Worm (Caenorhabditis elegans) whole organism, L4 larva: ENCODE data around the gene F10E7.2.
A peak's percentile ranks its signal among the peaks of the same experiment; 100 is the strongest.

ENCODE experiments used
- F10B5.3 ChIP-seq: sonication (generic microtip); optimal IDR thresholded peaks from 2 replicates; lab custom pipeline; 2016; ENCODE audit warnings: mild to moderate bottlenecking, missing genetic modification characterization, missing compliant biosample characterization
- F49E8.2 ChIP-seq: sonication (generic microtip); optimal IDR thresholded peaks from 2 replicates; lab custom pipeline; 2016; ENCODE audit warnings: missing compliant biosample characterization, mild to moderate bottlenecking, missing genetic modification characterization, borderline replicate concordance
- Y105C5A.15 ChIP-seq: fragments of 200-800 bp; sonication (Bioruptor generic); IDR thresholded peaks from 2 replicates; pipeline ENCODE4 v1.3.6; 2022; ENCODE audit warnings: missing genetic modification characterization, missing compliant biosample characterization
- aha-1 ChIP-seq: fragments of 150-350 bp; peaks from one replicate; lab custom pipeline; 2014; ENCODE audit warnings: missing biosample characterization, missing genetic modification characterization
- arid-1 ChIP-seq: fragments of 200-800 bp; sonication (Bioruptor generic); conservative IDR thresholded peaks from 2 replicates; pipeline ENCODE4 v1.3.6; 2022; ENCODE audit warnings: missing genetic modification reagents, missing genetic modification characterization, missing compliant biosample characterization
- attf-4 ChIP-seq: sonication (generic microtip); optimal IDR thresholded peaks from 3 replicates; lab custom pipeline; 2017; ENCODE audit warnings: missing biosample characterization, missing genetic modification characterization
- ceh-20 ChIP-seq: fragments of 200-800 bp; sonication (Bioruptor generic); IDR thresholded peaks from 2 replicates; pipeline ENCODE4 v1.3.6; 2022; ENCODE audit warnings: missing genetic modification reagents, missing genetic modification characterization, missing compliant biosample characterization
- ceh-44 ChIP-seq: fragments of 200-800 bp; sonication (Bioruptor generic); IDR thresholded peaks from 2 replicates; pipeline ENCODE4 v1.3.6; 2022; ENCODE audit warnings: missing genetic modification reagents, missing genetic modification characterization, missing compliant biosample characterization
- ceh-82 ChIP-seq: sonication (generic microtip); optimal IDR thresholded peaks from 2 replicates; lab custom pipeline; 2017; ENCODE audit warnings: missing biosample characterization, missing genetic modification characterization
- ces-1 ChIP-seq: fragments of 150-350 bp; sonication (generic microtip); optimal IDR thresholded peaks from 4 replicates; lab custom pipeline; 2014; ENCODE audit warnings: missing biosample characterization, missing genetic modification reagents, missing genetic modification characterization
- cey-2 ChIP-seq: sonication (generic microtip); optimal IDR thresholded peaks from 3 replicates; lab custom pipeline; 2017; ENCODE audit warnings: missing genetic modification characterization, mild to moderate bottlenecking, missing compliant biosample characterization, antibody characterized with exemption, borderline replicate concordance; ENCODE audit not compliant: insufficient read depth
- daf-12 ChIP-seq: fragments of 150-350 bp; optimal IDR thresholded peaks from 2 replicates; lab custom pipeline; 2014; ENCODE audit warnings: missing biosample characterization, missing genetic modification reagents, missing genetic modification characterization
- dmd-8 ChIP-seq: fragments of 200-800 bp; sonication (Bioruptor generic); IDR thresholded peaks from 2 replicates; pipeline ENCODE4 v1.3.6; 2022; ENCODE audit warnings: missing genetic modification characterization, missing compliant biosample characterization
- dpl-1 ChIP-seq: fragments of 150-350 bp; optimal IDR thresholded peaks from 2 replicates; lab custom pipeline; 2014; ENCODE audit warnings: missing biosample characterization, missing genetic modification reagents, missing genetic modification characterization
- dve-1 ChIP-seq: sonication (generic microtip); optimal IDR thresholded peaks from 2 replicates; lab custom pipeline; 2017; ENCODE audit warnings: antibody characterized with exemption, mild to moderate bottlenecking, missing genetic modification characterization, missing compliant biosample characterization; ENCODE audit not compliant: insufficient read depth
- egl-43 ChIP-seq: fragments of 200-800 bp; sonication (Bioruptor generic); IDR thresholded peaks from 2 replicates; pipeline ENCODE4 v1.3.6; 2022; ENCODE audit warnings: missing genetic modification reagents, missing genetic modification characterization, missing compliant biosample characterization
- fkh-10 ChIP-seq: fragments of 150-350 bp; optimal IDR thresholded peaks from 2 replicates; lab custom pipeline; 2014; ENCODE audit warnings: missing biosample characterization, missing genetic modification reagents, missing genetic modification characterization
- fos-1 ChIP-seq: fragments of 150-350 bp; optimal IDR thresholded peaks from 2 replicates; lab custom pipeline; 2014; ENCODE audit warnings: missing biosample characterization, missing genetic modification characterization
- lim-7 ChIP-seq: fragments of 200-800 bp; sonication (Bioruptor generic); IDR thresholded peaks from 2 replicates; pipeline ENCODE4 v1.3.6; 2022; ENCODE audit warnings: missing genetic modification characterization, missing compliant biosample characterization
- lin-13 ChIP-seq: fragments of 150-350 bp; optimal IDR thresholded peaks from 2 replicates; lab custom pipeline; 2014; ENCODE audit warnings: missing biosample characterization, missing genetic modification reagents, missing genetic modification characterization
- lin-38 ChIP-seq: fragments of 200-800 bp; sonication (Bioruptor generic); IDR thresholded peaks from 2 replicates; pipeline ENCODE4 v1.3.6; 2022; ENCODE audit warnings: missing genetic modification reagents, missing genetic modification characterization, missing compliant biosample characterization
- lin-39 ChIP-seq: fragments of 150-350 bp; optimal IDR thresholded peaks from 2 replicates; lab custom pipeline; 2014; ENCODE audit warnings: missing biosample characterization, missing genetic modification reagents, missing genetic modification characterization
- mes-2 ChIP-seq: sonication (generic microtip); optimal IDR thresholded peaks from 2 replicates; lab custom pipeline; 2016; ENCODE audit warnings: missing genotype, mild to moderate bottlenecking, missing genetic modification characterization, missing compliant biosample characterization; ENCODE audit not compliant: poor library complexity, severe bottlenecking
- mxl-2 ChIP-seq: fragments of 200-800 bp; sonication (Bioruptor generic); conservative IDR thresholded peaks from 2 replicates; pipeline ENCODE4 v1.3.6; 2022; ENCODE audit warnings: missing genetic modification reagents, missing genetic modification characterization, missing compliant biosample characterization
- mxl-3 ChIP-seq: fragments of 200-800 bp; sonication (Bioruptor generic); optimal IDR thresholded peaks from 2 replicates; lab custom pipeline; 2018; ENCODE audit warnings: mild to moderate bottlenecking, missing genetic modification characterization, missing compliant biosample characterization
- nhr-10 ChIP-seq: fragments of 150-350 bp; optimal IDR thresholded peaks from 2 replicates; lab custom pipeline; 2014; ENCODE audit warnings: missing biosample characterization, missing genetic modification characterization
- nhr-102 ChIP-seq: sonication (generic microtip); optimal IDR thresholded peaks from 2 replicates; lab custom pipeline; 2016; ENCODE audit warnings: mild to moderate bottlenecking, missing genetic modification characterization, moderate library complexity, missing compliant biosample characterization
- nhr-11 ChIP-seq: fragments of 150-350 bp; optimal IDR thresholded peaks from 2 replicates; lab custom pipeline; 2014; ENCODE audit warnings: missing biosample characterization, missing genetic modification characterization
- nhr-111 ChIP-seq: fragments of 200-800 bp; sonication (Bioruptor generic); optimal IDR thresholded peaks from 2 replicates; lab custom pipeline; 2018; ENCODE audit warnings: mild to moderate bottlenecking, missing genetic modification characterization, missing compliant biosample characterization
- nhr-237 ChIP-seq: sonication (generic microtip); optimal IDR thresholded peaks from 2 replicates; lab custom pipeline; 2017; ENCODE audit warnings: missing biosample characterization, missing genetic modification characterization
- nhr-25 ChIP-seq: sonication (generic microtip); optimal IDR thresholded peaks from 2 replicates; lab custom pipeline; 2017; ENCODE audit warnings: missing genetic modification characterization, mild to moderate bottlenecking, missing compliant biosample characterization, antibody characterized with exemption, moderate library complexity, borderline replicate concordance; ENCODE audit not compliant: insufficient read depth
- nhr-41 ChIP-seq: fragments of 200-800 bp; sonication (Bioruptor generic); IDR thresholded peaks from 2 replicates; pipeline ENCODE4 v1.3.6; 2022; ENCODE audit warnings: missing genetic modification reagents, missing genetic modification characterization, missing compliant biosample characterization
- nhr-42 ChIP-seq: fragments of 200-800 bp; sonication (Bioruptor generic); IDR thresholded peaks from 2 replicates; pipeline ENCODE4 v1.3.6; 2022; ENCODE audit warnings: missing genetic modification characterization, missing compliant biosample characterization
- nhr-77 ChIP-seq: fragments of 150-350 bp; optimal IDR thresholded peaks from 2 replicates; lab custom pipeline; 2014; ENCODE audit warnings: missing biosample characterization, missing genetic modification characterization
- pha-4 ChIP-seq, 2 experiments: fragments of 150-350 bp in 1 of 2; fragments of 200-800 bp in 1 of 2; sonication (Bioruptor generic) in 1 of 2; IDR thresholded peaks in 1 of 2; optimal IDR thresholded peaks in 1 of 2; 2 replicates each; pipeline versions ENCODE4 v1.3.6 to Lab custom; 2014 to 2022; ENCODE audit warnings: missing genetic modification characterization in 2 of 2, missing genetic modification reagents in 2 of 2, missing biosample characterization in 1 of 2, missing compliant biosample characterization in 1 of 2
- saeg-2 ChIP-seq: fragments of 200-800 bp; sonication (Bioruptor generic); IDR thresholded peaks from 2 replicates; pipeline ENCODE4 v1.3.6; 2022; ENCODE audit warnings: missing genetic modification reagents, missing genetic modification characterization, missing compliant biosample characterization
- skn-1 ChIP-seq: fragments of 150-350 bp; optimal IDR thresholded peaks from 2 replicates; lab custom pipeline; 2014; ENCODE audit warnings: missing biosample characterization, missing genetic modification characterization
- snpc-1.2 ChIP-seq: fragments of 200-800 bp; sonication (Bioruptor generic); IDR thresholded peaks from 2 replicates; pipeline ENCODE4 v1.3.6; 2022; ENCODE audit warnings: missing genetic modification reagents, missing genetic modification characterization, missing compliant biosample characterization
- snpc-4 ChIP-seq: fragments of 150-350 bp; optimal IDR thresholded peaks from 2 replicates; lab custom pipeline; 2014; ENCODE audit warnings: missing biosample characterization, missing genetic modification characterization
- spr-1 ChIP-seq: sonication (generic microtip); optimal IDR thresholded peaks from 2 replicates; lab custom pipeline; 2016; ENCODE audit warnings: mild to moderate bottlenecking, missing genetic modification characterization, missing compliant biosample characterization
- tra-1 ChIP-seq: fragments of 200-800 bp; sonication (Bioruptor generic); IDR thresholded peaks from 2 replicates; pipeline ENCODE4 v1.3.6; 2022; ENCODE audit warnings: missing genetic modification reagents, missing genetic modification characterization, missing compliant biosample characterization
- unc-130 ChIP-seq: sonication (generic microtip); optimal IDR thresholded peaks from 2 replicates; lab custom pipeline; 2016; ENCODE audit warnings: missing genetic modification reagents, missing genetic modification characterization, missing compliant biosample characterization
- unc-62 ChIP-seq, 3 experiments: fragments of 150-350 bp in 1 of 3; sonication (generic microtip); optimal IDR thresholded peaks in 2 of 3; peaks in 1 of 3; 1 replicate in 1 of 3; 2 replicates in 2 of 3; lab custom pipeline; 2014 to 2017; ENCODE audit warnings: missing biosample characterization in 3 of 3, missing genetic modification characterization in 3 of 3, missing genetic modification reagents in 3 of 3, missing genotype in 1 of 3
- zip-2 ChIP-seq: fragments of 150-350 bp; optimal IDR thresholded peaks from 2 replicates; lab custom pipeline; 2014; ENCODE audit warnings: missing biosample characterization, missing genetic modification characterization

Gene F10E7.2

DNA sequence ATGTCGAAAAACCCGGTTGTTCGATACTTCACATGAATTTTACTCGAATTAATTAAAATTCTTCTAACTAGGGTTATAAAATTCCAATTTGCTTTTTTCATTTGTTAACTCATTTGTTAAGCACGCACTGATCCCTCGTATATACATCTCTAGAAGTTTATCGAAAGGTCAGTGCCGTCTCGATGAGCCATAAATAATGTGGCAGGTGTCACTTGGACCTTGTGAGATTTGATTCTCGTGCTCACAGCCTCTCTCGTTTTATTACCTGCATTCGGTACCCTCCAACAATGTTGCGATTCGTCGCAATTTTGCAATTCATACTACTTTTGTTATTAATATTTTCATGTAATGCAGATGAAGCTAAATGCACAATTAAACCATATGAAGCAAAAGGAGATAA is 5.7 kb upstream of the F10E7.2 start, which contains the start of gene spon-1 (continued):
- TF ChIP-seq daf-12 (no peak), nhr-11 (tag; lab: Kevin White, UChicago) (no peak), egl-43 (GFP tag; lab: Robert Waterston, UW) (no peak), attf-4 (no peak)

DNA sequence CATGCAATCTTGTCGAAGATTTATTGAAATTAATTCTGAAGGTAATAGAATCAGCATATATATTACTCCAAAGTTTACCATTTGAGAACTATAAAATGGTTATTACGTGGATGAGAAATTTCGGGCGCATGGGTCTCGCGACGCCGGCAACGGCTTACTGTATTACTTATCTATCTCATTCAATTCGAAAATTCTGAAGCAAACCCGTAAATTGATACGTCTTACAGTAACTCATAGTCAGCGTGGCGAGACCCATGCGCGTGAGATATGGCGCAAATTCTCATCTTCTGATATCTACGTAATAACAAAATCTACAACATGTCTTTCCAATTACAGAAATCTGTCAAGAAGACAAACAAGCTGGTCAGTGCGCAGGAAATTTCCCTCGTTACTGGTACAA is 2.5 kb upstream of the F10E7.2 start:
- peak; percentile 93 for TF ChIP-seq aha-1
- no peak for TF ChIP-seq nhr-41 (GFP tag; lab: Robert Waterston, UW)

DNA sequence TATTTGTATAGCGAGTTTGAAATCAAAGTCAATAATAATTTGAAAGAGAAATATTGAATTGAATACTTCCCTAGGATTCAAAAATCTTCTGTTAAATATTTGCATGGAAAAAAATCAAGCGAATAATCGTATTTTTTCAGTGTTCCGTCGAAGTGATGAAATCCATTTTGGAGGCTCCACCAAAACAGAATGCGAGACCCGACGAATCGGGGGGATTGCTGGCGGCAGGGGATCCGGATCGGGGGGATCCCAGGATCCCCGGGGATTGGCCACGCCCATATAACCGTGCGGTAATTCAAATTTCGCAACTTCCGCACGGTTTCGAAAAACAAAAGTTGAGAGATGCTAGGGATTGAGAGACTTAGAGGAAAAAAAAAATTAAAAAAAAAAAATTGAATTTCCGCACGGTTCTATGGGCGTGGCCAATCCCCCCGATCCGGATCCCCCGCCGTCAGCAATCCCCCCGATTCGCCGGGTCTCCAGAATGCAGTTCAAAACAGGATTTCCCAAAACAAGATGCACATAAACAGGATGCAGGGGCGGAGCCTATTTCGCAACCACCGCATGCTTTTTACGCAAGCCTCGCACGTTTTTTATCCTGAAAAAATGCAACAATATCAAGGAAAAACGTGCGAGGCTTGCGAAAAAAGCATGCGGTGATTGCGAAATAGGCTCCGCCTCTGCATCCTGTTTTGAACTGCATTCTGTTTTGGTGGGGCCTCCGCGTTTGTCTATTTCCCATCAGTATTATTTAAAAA is 798 bp downstream of the F10E7.2 start, which contains the start of gene F10E7.11:
TSS of gene F10E7.11 (minus strand) at position 232 of the 758 bp plus-strand sequence.
- TF ChIP-seq daf-12 (no peak), lin-39 (tag; lab: Kevin White, UChicago) (no peak), pha-4 (GFP tag; IDR thresholded peaks at IDR 0.05; lab: Robert Waterston, UW) (peak; percentile 40; the same call in 1 of the 2 replicates), pha-4 (tag; optimal IDR thresholded peaks at IDR 0.05; lab: Kevin White, UChicago) (no peak), lim-7 (GFP tag; lab: Robert Waterston, UW) (no peak), Y105C5A.15 (no peak), spr-1 (no peak), nhr-42 (peak; percentile 54; the same call in 1 of the 2 replicates), zip-2 (tag; lab: Kevin White, UChicago) (no peak), saeg-2 (GFP tag; lab: Robert Waterston, UW) (no peak), nhr-111 (GFP tag; lab: Kevin White, UChicago) (no peak), ces-1 (GFP tag; lab: Kevin White, UChicago) (no peak), skn-1 (tag; lab: Kevin White, UChicago) (no peak), nhr-77 (no peak), unc-62 (GFP tag; optimal IDR thresholded peaks at IDR 0.05 in 1 of 2; lab: Kevin White, UChicago) (no peak), unc-62 (tag; optimal IDR thresholded peaks at IDR 0.05; lab: Kevin White, UChicago) (no peak), mxl-3 (GFP tag; lab: Kevin White, UChicago) (no peak), snpc-4 (tag; lab: Kevin White, UChicago) (no peak), arid-1 (GFP tag; lab: Robert Waterston, UW) (peak; percentile 74; the same call in 1 of the 2 replicates), nhr-41 (GFP tag; lab: Robert Waterston, UW) (no peak), unc-130 (GFP tag; lab: Kevin White, UChicago) (no peak), fkh-10 (GFP tag; lab: Kevin White, UChicago) (no peak), mxl-2 (GFP tag; lab: Robert Waterston, UW) (no peak), ceh-44 (GFP tag; lab: Robert Waterston, UW) (no peak), dmd-8 (GFP tag; lab: Robert Waterston, UW) (0 out of 2 replicates have a peak, but pooled peaks have one; percentile 23), F10B5.3 (tag; lab: Kevin White, UChicago) (no peak), lin-38 (GFP tag; lab: Robert Waterston, UW) (peak; percentile 75), ceh-20 (GFP tag; lab: Robert Waterston, UW) (no peak), cey-2 (no peak), snpc-1.2 (GFP tag; lab: Robert Waterston, UW) (no peak), dve-1 (no peak), nhr-237 (tag; lab: Kevin White, UChicago) (no peak), fos-1 (tag; lab: Kevin White, UChicago) (no peak), tra-1 (GFP tag; lab: Robert Waterston, UW) (no peak), dpl-1 (GFP tag; lab: Kevin White, UChicago) (peak; percentile 0), nhr-10 (no peak), ceh-82 (tag; lab: Kevin White, UChicago) (no peak), nhr-11 (tag; lab: Kevin White, UChicago) (no peak), nhr-25 (tag; lab: Kevin White, UChicago) (no peak), attf-4 (no peak), nhr-102 (tag; lab: Kevin White, UChicago) (no peak), F49E8.2 (no peak), lin-13 (GFP tag; lab: Kevin White, UChicago) (no peak), mes-2 (peak; percentile 80)
